Worm (Caenorhabditis elegans): Measurements from ENCODE around the gene arg-1.

ce11 chrX:1826166-1826565 is 39.5 kb downstream of the arg-1 start, which contains the start of gene C14E2.1:
- no peak for TF ChIP-seq unc-86 (tag; optimal IDR thresholded peaks at IDR 0.05)
- TF ChIP-seq dmd-4 (tag; optimal IDR thresholded peaks at IDR 0.05; ENCODE audit: borderline replicate concordance) = no peak
- TF ChIP-seq ama-1 (optimal IDR thresholded peaks at IDR 0.05) = no peak
- no peak for TF ChIP-seq lin-11 (tag; optimal IDR thresholded peaks at IDR 0.05)
- TF ChIP-seq unc-55 (GFP tag; optimal IDR thresholded peaks at IDR 0.05) = no peak
- TF ChIP-seq nhr-11 (tag; optimal IDR thresholded peaks at IDR 0.05) = no peak
- no peak for TF ChIP-seq C38D4.7 (GFP tag; optimal IDR thresholded peaks at IDR 0.05)
- no peak for TF ChIP-seq sox-4 (tag; optimal IDR thresholded peaks at IDR 0.05)

Data from whole organism, late embryonic.